Worm (Caenorhabditis elegans) whole organism, young adult: ENCODE results near the gene gln-6.

Experiments used
- B0019.2 ChIP-seq: fragments of 200-800 bp; sonication (Bioruptor generic); conservative IDR thresholded peaks from 2 replicates; pipeline ENCODE4 v1.3.6; 2022; ENCODE audit warnings: missing genetic modification reagents, missing genetic modification characterization, missing compliant biosample characterization
- B0261.1 ChIP-seq: sonication (generic microtip); optimal IDR thresholded peaks from 2 replicates; lab custom pipeline; 2016; ENCODE audit warnings: mild to moderate bottlenecking, missing genetic modification characterization, moderate library complexity, missing compliant biosample characterization
- F10E7.11 ChIP-seq: sonication (generic microtip); optimal IDR thresholded peaks from 2 replicates; lab custom pipeline; 2017; ENCODE audit warnings: mild to moderate bottlenecking, missing genetic modification characterization, moderate library complexity, missing compliant biosample characterization
- F33H1.4 ChIP-seq: fragments of 200-800 bp; sonication (Bioruptor generic); IDR thresholded peaks from 2 replicates; pipeline ENCODE4 v1.3.6; 2022; ENCODE audit warnings: missing genetic modification reagents, missing genetic modification characterization, missing compliant biosample characterization
- F37B4.10 ChIP-seq: fragments of 200-800 bp; sonication (Bioruptor generic); IDR thresholded peaks from 2 replicates; pipeline ENCODE4 v1.3.6; 2022; ENCODE audit warnings: missing genetic modification characterization, missing compliant biosample characterization
- F55B11.4 ChIP-seq: sonication (generic microtip); optimal IDR thresholded peaks from 2 replicates; lab custom pipeline; 2016; ENCODE audit warnings: missing compliant biosample characterization, missing genetic modification characterization, borderline replicate concordance; ENCODE audit not compliant: insufficient read depth
- F57A8.1 ChIP-seq: fragments of 200-800 bp; sonication (Bioruptor generic); optimal IDR thresholded peaks from 2 replicates; lab custom pipeline; 2018; ENCODE audit warnings: mild to moderate bottlenecking, missing genetic modification characterization, moderate library complexity, missing compliant biosample characterization
- F57C9.4 ChIP-seq: sonication (generic microtip); optimal IDR thresholded peaks from 2 replicates; lab custom pipeline; 2017; ENCODE audit warnings: mild to moderate bottlenecking, missing genetic modification characterization, missing compliant biosample characterization
- Y53G8AR.9 ChIP-seq: fragments of 200-800 bp; sonication (Bioruptor generic); conservative IDR thresholded peaks from 2 replicates; pipeline ENCODE4 v1.3.6; 2022; ENCODE audit warnings: missing genetic modification reagents, missing genetic modification characterization, missing compliant biosample characterization
- Y56A3A.18 ChIP-seq: fragments of 200-800 bp; sonication (Bioruptor generic); IDR thresholded peaks from 2 replicates; pipeline ENCODE4 v1.3.6; 2022; ENCODE audit warnings: missing genetic modification reagents, missing genetic modification characterization, missing compliant biosample characterization
- Y67H2A.10 ChIP-seq: fragments of 200-800 bp; sonication (Bioruptor generic); conservative IDR thresholded peaks from 2 replicates; pipeline ENCODE4 v1.3.6; 2022; ENCODE audit warnings: missing genetic modification reagents, missing genetic modification characterization, missing compliant biosample characterization
- Y79H2A.3 ChIP-seq: fragments of 200-800 bp; sonication (Bioruptor generic); conservative IDR thresholded peaks from 2 replicates; pipeline ENCODE4 v1.3.6; 2022; ENCODE audit warnings: missing genetic modification reagents, missing genetic modification characterization, missing compliant biosample characterization
- Y95B8A.8 ChIP-seq: fragments of 200-800 bp; sonication (Bioruptor generic); IDR thresholded peaks from 2 replicates; pipeline ENCODE4 v1.3.6; 2022; ENCODE audit warnings: missing genetic modification reagents, missing genetic modification characterization, missing compliant biosample characterization
- ZK185.1 ChIP-seq: sonication (generic microtip); optimal IDR thresholded peaks from 2 replicates; lab custom pipeline; 2016; ENCODE audit warnings: mild to moderate bottlenecking, missing genetic modification characterization, missing compliant biosample characterization; ENCODE audit not compliant: poor library complexity, severe bottlenecking
- aptf-3 ChIP-seq: fragments of 200-800 bp; sonication (Bioruptor generic); IDR thresholded peaks from 2 replicates; pipeline ENCODE4 v1.3.6; 2022; ENCODE audit warnings: missing genetic modification characterization, missing compliant biosample characterization
- atf-7 ChIP-seq: sonication (generic microtip); optimal IDR thresholded peaks from 2 replicates; lab custom pipeline; 2017; ENCODE audit warnings: mild to moderate bottlenecking, missing genetic modification characterization, missing compliant biosample characterization
- ccch-3 ChIP-seq: fragments of 200-800 bp; sonication (Bioruptor generic); optimal IDR thresholded peaks from 2 replicates; lab custom pipeline; 2018; ENCODE audit warnings: mild to moderate bottlenecking, missing genetic modification characterization, missing compliant biosample characterization
- cebp-1 ChIP-seq, 2 experiments: fragments of 200-800 bp in 1 of 2; sonication (Bioruptor generic) in 1 of 2; sonication (generic microtip) in 1 of 2; IDR thresholded peaks in 1 of 2; optimal IDR thresholded peaks in 1 of 2; 2 replicates each; pipeline versions ENCODE4 v1.3.6 to Lab custom; 2017 to 2022; ENCODE audit warnings: missing compliant biosample characterization in 2 of 2, missing genetic modification characterization in 2 of 2, mild to moderate bottlenecking in 1 of 2, missing genetic modification reagents in 1 of 2, moderate library complexity in 1 of 2
- cebp-2 ChIP-seq: fragments of 200-800 bp; sonication (Bioruptor generic); IDR thresholded peaks from 2 replicates; pipeline ENCODE4 v1.3.6; 2022; ENCODE audit warnings: missing genetic modification characterization, missing compliant biosample characterization
- ceh-27 ChIP-seq: fragments of 200-800 bp; sonication (Bioruptor generic); optimal IDR thresholded peaks from 2 replicates; lab custom pipeline; 2018; ENCODE audit warnings: mild to moderate bottlenecking, missing genetic modification characterization, moderate library complexity, missing compliant biosample characterization
- ceh-91 ChIP-seq: fragments of 200-800 bp; sonication (Bioruptor generic); IDR thresholded peaks from 2 replicates; pipeline ENCODE4 v1.3.6; 2022; ENCODE audit warnings: missing genetic modification reagents, missing genetic modification characterization, missing compliant biosample characterization
- dpff-1 ChIP-seq: sonication (generic microtip); optimal IDR thresholded peaks from 2 replicates; lab custom pipeline; 2017; ENCODE audit warnings: mild to moderate bottlenecking, missing genetic modification characterization, missing compliant biosample characterization
- hlh-12 ChIP-seq: sonication (generic microtip); optimal IDR thresholded peaks from 2 replicates; lab custom pipeline; 2016; ENCODE audit warnings: missing genetic modification characterization, missing compliant biosample characterization
- hlh-26 ChIP-seq: fragments of 200-800 bp; sonication (Bioruptor generic); conservative IDR thresholded peaks from 2 replicates; pipeline ENCODE4 v1.3.6; 2022; ENCODE audit warnings: missing genetic modification reagents, missing genetic modification characterization, missing compliant biosample characterization
- hmg-1.2 ChIP-seq: fragments of 200-800 bp; sonication (Bioruptor generic); IDR thresholded peaks from 2 replicates; pipeline ENCODE4 v1.3.6; 2022; ENCODE audit warnings: missing genetic modification reagents, missing genetic modification characterization, missing compliant biosample characterization
- hrde-1 ChIP-seq: sonication (generic microtip); optimal IDR thresholded peaks from 2 replicates; lab custom pipeline; 2016; ENCODE audit warnings: missing genetic modification characterization, mild to moderate bottlenecking, missing compliant biosample characterization, moderate library complexity, missing genotype, missing genetic modification reagents, borderline replicate concordance
- hsf-1 ChIP-seq: fragments of 200-800 bp; sonication (Bioruptor generic); IDR thresholded peaks from 2 replicates; pipeline ENCODE4 v1.3.6; 2022; ENCODE audit warnings: missing genetic modification reagents, missing genetic modification characterization, missing compliant biosample characterization
- lin-35 ChIP-seq, 3 experiments: fragments of 150-350 bp in 2 of 3; sonication (generic microtip) in 1 of 3; optimal IDR thresholded peaks; 2 replicates each; lab custom pipeline; 2014 to 2018; ENCODE audit warnings: missing biosample characterization in 3 of 3, missing genetic modification characterization in 3 of 3, missing genetic modification reagents in 3 of 3
- lin-40 ChIP-seq: sonication (generic microtip); optimal IDR thresholded peaks from 2 replicates; lab custom pipeline; 2016; ENCODE audit warnings: missing genetic modification characterization, mild to moderate bottlenecking, missing compliant biosample characterization, missing genotype, missing genetic modification reagents
- lin-54 ChIP-seq: fragments of 200-800 bp; sonication (Bioruptor generic); optimal IDR thresholded peaks from 2 replicates; lab custom pipeline; 2018; ENCODE audit warnings: mild to moderate bottlenecking, missing genetic modification characterization, missing compliant biosample characterization
- lsy-27 ChIP-seq: sonication (generic microtip); optimal IDR thresholded peaks from 2 replicates; lab custom pipeline; 2017; ENCODE audit warnings: missing genetic modification characterization, mild to moderate bottlenecking, missing compliant biosample characterization, antibody characterized with exemption, missing genotype, borderline replicate concordance; ENCODE audit not compliant: insufficient read depth
- madf-10 ChIP-seq: sonication (generic microtip); optimal IDR thresholded peaks from 2 replicates; lab custom pipeline; 2016; ENCODE audit warnings: mild to moderate bottlenecking, missing genetic modification characterization, missing compliant biosample characterization
- madf-3 ChIP-seq: fragments of 200-800 bp; sonication (Bioruptor generic); IDR thresholded peaks from 2 replicates; pipeline ENCODE4 v1.3.6; 2022; ENCODE audit warnings: missing genetic modification reagents, missing genetic modification characterization, missing compliant biosample characterization
- mcd-1 ChIP-seq: fragments of 200-800 bp; sonication (Bioruptor generic); IDR thresholded peaks from 2 replicates; pipeline ENCODE4 v1.3.6; 2022; ENCODE audit warnings: missing genetic modification reagents, missing genetic modification characterization, missing compliant biosample characterization
- mes-4 ChIP-seq: sonication (generic microtip); optimal IDR thresholded peaks from 2 replicates; lab custom pipeline; 2016; ENCODE audit warnings: missing genotype, missing genetic modification characterization, missing compliant biosample characterization
- nfya-2 ChIP-seq: fragments of 200-800 bp; sonication (Bioruptor generic); IDR thresholded peaks from 2 replicates; pipeline ENCODE4 v1.3.6; 2022; ENCODE audit warnings: missing genetic modification reagents, missing genetic modification characterization, missing compliant biosample characterization
- nhr-90 ChIP-seq: sonication (generic microtip); optimal IDR thresholded peaks from 2 replicates; lab custom pipeline; 2016; ENCODE audit warnings: missing genotype, mild to moderate bottlenecking, missing genetic modification characterization, missing compliant biosample characterization
- rec-8 ChIP-seq, 2 experiments: sonication (generic microtip); optimal IDR thresholded peaks; 2 replicates each; lab custom pipeline; 2016; ENCODE audit warnings: mild to moderate bottlenecking in 2 of 2, missing genetic modification characterization in 2 of 2, missing genetic modification reagents in 2 of 2, missing genotype in 2 of 2, missing biosample characterization in 1 of 2, missing compliant biosample characterization in 1 of 2, moderate library complexity in 1 of 2
- repo-1 ChIP-seq: sonication (generic microtip); optimal IDR thresholded peaks from 2 replicates; lab custom pipeline; 2017; ENCODE audit warnings: mild to moderate bottlenecking, missing genetic modification characterization, missing compliant biosample characterization
- snpc-3.4 ChIP-seq: sonication (generic microtip); optimal IDR thresholded peaks from 2 replicates; lab custom pipeline; 2017; ENCODE audit warnings: missing genetic modification characterization, mild to moderate bottlenecking, missing compliant biosample characterization, antibody characterized with exemption, moderate library complexity, missing genotype, missing genetic modification reagents
- sptf-2 ChIP-seq: fragments of 200-800 bp; sonication (Bioruptor generic); optimal IDR thresholded peaks from 2 replicates; lab custom pipeline; 2018; ENCODE audit warnings: mild to moderate bottlenecking, missing genetic modification characterization, missing compliant biosample characterization
- tlf-1 ChIP-seq: fragments of 200-800 bp; sonication (Bioruptor generic); optimal IDR thresholded peaks from 2 replicates; lab custom pipeline; 2018; ENCODE audit warnings: mild to moderate bottlenecking, missing genetic modification characterization, missing compliant biosample characterization
- unc-62 ChIP-seq: fragments of 150-350 bp; optimal IDR thresholded peaks from 2 replicates; lab custom pipeline; 2014; ENCODE audit warnings: missing biosample characterization, missing genetic modification reagents, missing genetic modification characterization
- ztf-22 ChIP-seq: fragments of 200-800 bp; sonication (Bioruptor generic); optimal IDR thresholded peaks from 2 replicates; lab custom pipeline; 2018; ENCODE audit warnings: mild to moderate bottlenecking, missing genetic modification characterization, moderate library complexity, missing compliant biosample characterization
- ztf-26 ChIP-seq: sonication (generic microtip); optimal IDR thresholded peaks from 2 replicates; lab custom pipeline; 2017; ENCODE audit warnings: missing genetic modification characterization, missing compliant biosample characterization
- ztf-28 ChIP-seq: fragments of 200-800 bp; sonication (Bioruptor generic); IDR thresholded peaks from 2 replicates; pipeline ENCODE4 v1.3.6; 2022; ENCODE audit warnings: missing genetic modification reagents, missing genetic modification characterization, missing compliant biosample characterization
- ztf-3 ChIP-seq: fragments of 200-800 bp; sonication (Bioruptor generic); optimal IDR thresholded peaks from 2 replicates; lab custom pipeline; 2018; ENCODE audit warnings: mild to moderate bottlenecking, missing genetic modification characterization, missing compliant biosample characterization
- ztf-6 ChIP-seq: fragments of 200-800 bp; sonication (Bioruptor generic); IDR thresholded peaks from 2 replicates; pipeline ENCODE4 v1.3.6; 2022; ENCODE audit warnings: missing genetic modification reagents, missing genetic modification characterization, missing compliant biosample characterization

The gln-6 gene

DNA sequence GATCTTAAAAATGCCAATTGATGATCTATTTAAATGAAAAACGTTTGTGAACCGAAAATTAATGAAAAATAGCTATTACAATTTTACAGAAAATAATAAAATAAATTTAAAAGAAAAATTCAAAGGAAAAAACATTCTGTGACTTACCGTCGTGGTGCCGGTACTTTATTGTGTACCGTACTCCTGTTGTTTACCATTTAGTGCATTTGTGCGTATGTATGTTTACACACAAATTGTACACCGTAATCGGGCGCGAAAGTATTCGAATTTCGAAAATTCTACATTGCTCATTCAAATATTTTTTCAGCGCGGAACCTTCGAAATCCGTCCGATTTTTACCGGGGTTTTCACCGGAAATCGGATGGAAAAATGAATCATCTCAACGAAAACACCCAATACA is 37.3 kb upstream of the gln-6 start, which contains the start of gene T13F2.6 (continued):
- TF ChIP-seq Y79H2A.3 (GFP tag; lab: Robert Waterston, UW) (0 out of 2 replicates have a peak, but pooled peaks have one; percentile 73), F55B11.4 (tag; lab: Kevin White, UChicago) (no peak), F57A8.1 (GFP tag; lab: Kevin White, UChicago) (no peak), ztf-26 (tag; lab: Kevin White, UChicago) (no peak), madf-10 (tag; lab: Kevin White, UChicago) (no peak), ccch-3 (GFP tag; lab: Kevin White, UChicago) (no peak), lin-54 (GFP tag; lab: Kevin White, UChicago) (peak; percentile 93), hsf-1 (GFP tag; lab: Robert Waterston, UW) (peak; percentile 76), aptf-3 (GFP tag; lab: Robert Waterston, UW) (no peak), Y95B8A.8 (peak; percentile 75), F57C9.4 (tag; lab: Kevin White, UChicago) (no peak), F33H1.4 (GFP tag; lab: Robert Waterston, UW) (peak; percentile 80), ZK185.1 (no peak), ztf-28 (GFP tag; lab: Robert Waterston, UW) (no peak), mcd-1 (GFP tag; lab: Robert Waterston, UW) (no peak), Y67H2A.10 (no peak), cebp-2 (no peak), tlf-1 (GFP tag; lab: Kevin White, UChicago) (peak; percentile 83), atf-7 (tag; lab: Kevin White, UChicago) (no peak), ceh-91 (GFP tag; lab: Robert Waterston, UW) (peak; percentile 93), ztf-22 (GFP tag; lab: Kevin White, UChicago) (no peak), hlh-12 (tag; lab: Kevin White, UChicago) (no peak), B0019.2 (GFP tag; lab: Robert Waterston, UW) (peak; percentile 91), nhr-90 (tag; lab: Kevin White, UChicago) (no peak), nfya-2 (GFP tag; lab: Robert Waterston, UW) (no peak), Y56A3A.18 (GFP tag; lab: Robert Waterston, UW) (no peak), dpff-1 (tag; lab: Kevin White, UChicago) (no peak), lin-35 (GFP tag; optimal IDR thresholded peaks at IDR 0.05; lab: Kevin White, UChicago) (peak in 1 of 3 experiments; percentile 51), ztf-6 (GFP tag; lab: Robert Waterston, UW) (no peak), B0261.1 (tag; lab: Kevin White, UChicago) (no peak), lsy-27 (tag; lab: Kevin White, UChicago) (no peak), lin-40 (no peak), ztf-3 (no peak), hmg-1.2 (GFP tag; lab: Robert Waterston, UW) (peak; percentile 64; the same call in 1 of the 2 replicates), rec-8 (tag; optimal IDR thresholded peaks at IDR 0.05; lab: Kevin White, UChicago) (no peak), sptf-2 (no peak)

DNA sequence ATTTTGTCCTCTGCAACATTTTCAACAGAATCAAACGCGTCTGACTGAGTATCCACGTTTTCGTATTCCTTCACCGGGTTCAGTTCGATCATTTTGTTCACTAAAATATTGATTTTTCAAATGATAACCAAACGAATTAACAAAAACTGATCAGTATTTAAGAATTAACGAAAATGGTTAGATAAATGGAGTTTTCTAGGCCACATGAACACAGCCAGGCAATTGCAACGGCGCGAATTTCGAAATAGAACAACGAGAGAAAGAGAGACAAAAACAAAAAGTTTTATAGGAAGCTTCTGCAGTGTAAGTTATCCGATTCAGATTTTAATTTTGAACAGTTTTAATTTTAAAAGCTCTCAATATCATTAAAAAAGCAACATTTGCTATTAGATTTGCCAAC is 36.8 kb upstream of the gln-6 start, which contains the start of gene sna-2:
Gene sna-2 (minus strand): TSS at position 100 of the 400 bp plus-strand sequence.
- TF ChIP-seq ztf-3 (no peak), snpc-3.4 (tag; lab: Kevin White, UChicago) (no peak), ceh-27 (no peak), lsy-27 (tag; lab: Kevin White, UChicago) (no peak), hlh-26 (GFP tag; lab: Robert Waterston, UW) (no peak), unc-62 (GFP tag; lab: Kevin White, UChicago) (no peak), F37B4.10 (GFP tag; lab: Robert Waterston, UW) (no peak), cebp-1 (GFP tag; IDR thresholded peaks at IDR 0.05; lab: Robert Waterston, UW) (no peak), cebp-1 (tag; optimal IDR thresholded peaks at IDR 0.05; lab: Kevin White, UChicago) (no peak), madf-3 (GFP tag; lab: Robert Waterston, UW) (no peak), hrde-1 (tag; lab: Kevin White, UChicago) (no peak), mes-4 (tag; lab: Kevin White, UChicago) (no peak), F10E7.11 (tag; lab: Kevin White, UChicago) (no peak), repo-1 (tag; lab: Kevin White, UChicago) (no peak), lin-40 (no peak), Y53G8AR.9 (no peak)
